Worm (Caenorhabditis elegans): Measurements from ENCODE around the gene btb-4.

The btb-4 gene

DNA sequence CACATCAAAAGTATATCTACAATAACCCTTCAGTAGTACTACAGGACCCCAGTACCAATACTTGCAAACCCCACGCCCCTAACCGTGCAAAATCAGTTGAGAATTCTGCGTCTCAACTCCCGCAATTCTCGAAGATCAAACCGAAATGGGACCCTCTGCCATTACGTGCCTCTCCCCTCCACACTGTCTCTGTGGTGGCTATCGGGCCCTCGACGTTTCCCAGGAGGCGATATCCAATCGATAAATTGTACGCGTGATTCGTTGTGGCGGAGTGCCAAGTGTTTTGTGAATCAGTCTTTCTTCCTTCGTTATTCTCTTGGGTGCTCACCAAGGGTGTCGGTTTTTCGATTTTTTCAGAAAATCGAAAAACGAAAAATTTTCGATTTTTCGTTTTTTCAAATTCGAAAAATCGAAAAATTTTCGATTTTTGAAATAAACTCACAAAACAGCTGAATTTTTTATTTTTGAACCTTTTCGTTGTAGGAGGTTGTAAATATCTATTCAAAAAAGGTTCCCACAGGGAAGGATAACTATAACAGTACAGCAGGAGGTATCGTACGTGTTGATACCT lies 35.4 kb downstream of the btb-4 start, which contains the start of gene F07E5.12:
Gene F07E5.12 (plus strand): TSS at position 521 of the 571 bp plus-strand sequence.
- TF ChIP-seq aptf-2 (GFP tag; conservative IDR thresholded peaks at IDR 0.05) (peak; percentile 83), hsf-1 (GFP tag; IDR thresholded peaks at IDR 0.05) (0 out of 2 replicates have a peak, but pooled peaks have one; percentile 17)

DNA sequence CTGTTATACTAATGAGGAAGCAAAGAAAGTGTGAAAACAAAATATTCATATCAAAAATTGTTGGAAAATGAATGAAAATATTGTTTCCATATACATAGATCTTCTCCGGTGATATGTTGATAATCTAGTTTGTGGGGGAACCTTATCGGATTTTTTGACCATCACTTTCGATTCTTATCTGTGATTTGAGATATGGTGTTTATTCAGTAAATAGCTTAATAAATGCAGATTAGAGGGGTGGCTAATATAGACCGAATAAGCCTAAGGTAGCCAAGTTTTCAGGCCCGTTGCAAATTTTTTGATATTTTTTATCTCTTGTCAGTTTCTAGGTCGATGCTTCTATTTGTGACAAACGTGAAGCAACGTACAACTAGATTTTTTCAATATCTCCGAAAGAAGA lies 39.3 kb downstream of the btb-4 start, which contains the start of gene F07E5.7:
Gene F07E5.7 (minus strand): TSS at position 101 of the 400 bp plus-strand sequence.
- TF ChIP-seq xnd-1 (tag; optimal IDR thresholded peaks at IDR 0.05) (no peak), mel-28 (tag; optimal IDR thresholded peaks at IDR 0.05; ENCODE audit: borderline replicate concordance) (no peak), tbx-9 (tag; optimal IDR thresholded peaks at IDR 0.05; ENCODE audit: borderline replicate concordance) (no peak), K12H6.12 (tag; optimal IDR thresholded peaks at IDR 0.05) (no peak), zfh-2 (GFP tag; conservative IDR thresholded peaks at IDR 0.05) (no peak), lin-26 (GFP tag; IDR thresholded peaks at IDR 0.05) (no peak), mxl-1 (tag; optimal IDR thresholded peaks at IDR 0.05) (no peak)

DNA sequence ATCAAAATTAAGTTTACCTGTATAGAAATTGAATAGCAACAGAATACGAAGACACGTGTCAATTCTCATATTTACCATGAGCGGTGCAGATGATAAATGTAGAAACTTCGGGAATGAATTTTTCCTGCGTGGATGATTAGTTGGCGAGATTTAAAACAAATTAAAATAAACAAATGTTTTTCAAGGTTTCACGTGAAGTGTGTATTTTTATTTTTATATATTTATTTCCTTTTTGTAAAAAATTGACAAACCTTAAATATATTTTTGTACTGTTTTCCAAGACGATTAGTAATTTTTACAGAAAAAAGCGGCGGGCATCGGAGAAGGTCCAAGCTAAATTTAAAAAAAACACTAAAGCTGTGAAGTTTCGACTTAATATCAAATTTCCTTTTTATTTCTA lies 43.4 kb downstream of the btb-4 start, which contains the start of gene F07E5.8:
Gene F07E5.8 (minus strand): TSS at position 101 of the 400 bp plus-strand sequence.
- TF ChIP-seq egl-18 (GFP tag; IDR thresholded peaks at IDR 0.05): no peak
- TF ChIP-seq lsy-27 (tag; optimal IDR thresholded peaks at IDR 0.05; ENCODE audit: borderline replicate concordance, insufficient read depth): no peak
- TF ChIP-seq tbp1 (GFP tag; optimal IDR thresholded peaks at IDR 0.05): no peak
- TF ChIP-seq somi-1 (GFP tag; optimal IDR thresholded peaks at IDR 0.05): no peak
- no peak for TF ChIP-seq D2030.7 (GFP tag; IDR thresholded peaks at IDR 0.05)
- TF ChIP-seq gei-17 (GFP tag; optimal IDR thresholded peaks at IDR 0.05): no peak
- no peak for TF ChIP-seq ekl-4 (GFP tag; IDR thresholded peaks at IDR 0.05)

DNA sequence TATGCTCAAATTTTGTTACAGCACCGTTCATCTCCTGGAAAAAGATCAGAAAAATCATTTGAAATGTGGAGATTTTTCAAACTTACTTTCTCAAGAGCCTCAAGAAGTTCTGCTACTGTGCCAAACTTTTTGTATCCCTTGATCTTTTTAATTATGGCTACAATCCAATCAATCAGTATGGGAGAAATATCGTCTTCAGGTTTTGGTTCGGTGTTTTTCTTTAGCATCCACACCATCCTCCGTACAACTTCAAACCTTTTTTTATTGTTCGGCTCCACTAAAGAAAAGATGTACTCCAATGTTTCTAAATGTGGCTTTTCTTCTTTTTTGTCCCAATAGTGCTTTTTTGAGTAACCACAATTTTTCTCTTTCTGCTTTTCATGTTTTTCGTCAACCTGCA lies 44.4 kb downstream of the btb-4 start:
- TF ChIP-seq nhr-80 (tag; optimal IDR thresholded peaks at IDR 0.05) (no peak), B0336.3 (GFP tag; IDR thresholded peaks at IDR 0.05) (no peak), ccch-3 (GFP tag; optimal IDR thresholded peaks at IDR 0.05) (no peak), chd-7 (tag; optimal IDR thresholded peaks at IDR 0.05) (no peak)

DNA sequence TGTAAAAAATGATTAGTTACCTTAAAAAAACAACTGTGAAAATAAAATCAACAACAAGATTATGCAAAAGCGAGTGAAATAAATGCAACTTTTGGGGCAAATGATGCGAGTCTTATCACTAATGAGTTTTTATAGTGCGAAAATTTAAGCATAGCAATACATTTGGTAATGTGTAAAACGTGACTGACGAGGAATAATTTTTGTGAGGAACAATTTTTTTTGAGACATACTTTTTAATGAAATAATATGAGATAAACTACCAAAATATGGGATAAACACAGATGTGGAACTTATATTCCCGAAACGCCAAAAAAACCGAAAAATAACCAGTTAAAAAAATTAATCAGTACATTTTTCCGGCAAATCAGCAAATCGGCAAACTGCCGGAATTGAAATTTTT lies 48.3 kb downstream of the btb-4 start, which contains the start of gene F07E5.9:
Gene F07E5.9 (minus strand): TSS at position 101 of the 400 bp plus-strand sequence.
- TF ChIP-seq T07F8.4 (tag; optimal IDR thresholded peaks at IDR 0.05): no peak
- no peak for TF ChIP-seq ztf-6 (GFP tag; IDR thresholded peaks at IDR 0.05)
- no peak for TF ChIP-seq nhr-179 (tag; optimal IDR thresholded peaks at IDR 0.05)
- no peak for TF ChIP-seq him-1 (tag; optimal IDR thresholded peaks at IDR 0.05)
- TF ChIP-seq Y95B8A.8 (GFP tag; IDR thresholded peaks at IDR 0.05): no peak
- no peak for TF ChIP-seq ceh-58 (GFP tag; IDR thresholded peaks at IDR 0.05)
- no peak for TF ChIP-seq aptf-3 (GFP tag; IDR thresholded peaks at IDR 0.05)
- no peak for TF ChIP-seq F37B4.10 (GFP tag; IDR thresholded peaks at IDR 0.05)
- no peak for TF ChIP-seq mel-28 (tag; optimal IDR thresholded peaks at IDR 0.05; ENCODE audit: borderline replicate concordance)
- no peak for TF ChIP-seq aptf-2 (GFP tag; conservative IDR thresholded peaks at IDR 0.05)
- no peak for TF ChIP-seq pha-4 (tag; optimal IDR thresholded peaks at IDR 0.05)
- TF ChIP-seq tbp1 (GFP tag; optimal IDR thresholded peaks at IDR 0.05): no peak
- TF ChIP-seq lin-26 (GFP tag; IDR thresholded peaks at IDR 0.05): no peak
- TF ChIP-seq Y67H2A.10 (GFP tag; conservative IDR thresholded peaks at IDR 0.05): no peak
- TF ChIP-seq F49E8.2 (tag; optimal IDR thresholded peaks at IDR 0.05; ENCODE audit: insufficient read depth): no peak
- no peak for TF ChIP-seq sea-2 (GFP tag; IDR thresholded peaks at IDR 0.05)
- no peak for TF ChIP-seq lin-54 (GFP tag; optimal IDR thresholded peaks at IDR 0.05)
